Worm (Caenorhabditis elegans) whole organism, dauer: ENCODE measurements around the gene spk-1.

ENCODE experiments used
- unc-62 ChIP-seq: sonication (generic microtip); optimal IDR thresholded peaks from 2 replicates; lab custom pipeline; 2017; ENCODE audit warnings: missing biosample characterization, missing genetic modification reagents, missing genetic modification characterization

Gene spk-1

ce11 chrIII:9489798-9490197, 33.4 kb downstream of the spk-1 start:
- no peak for TF ChIP-seq unc-62 (GFP tag; lab: Kevin White, UChicago)

- no peak for TF ChIP-seq unc-62 (GFP tag; lab: Kevin White, UChicago)
Measured at ce11 chrIII:9490783-9491547, 34.6 kb downstream of the spk-1 start, which contains the start of the genes dars-1 and ctr-9. TSS of gene dars-1 (minus strand) at chrIII:9491215. TSS of gene ctr-9 (plus strand) at chrIII:9491396.

ce11 chrIII:9494209-9494608, 37.8 kb downstream of the spk-1 start:
- no peak for TF ChIP-seq unc-62 (GFP tag; lab: Kevin White, UChicago)

- no peak for TF ChIP-seq unc-62 (GFP tag; lab: Kevin White, UChicago)
Measured at ce11 chrIII:9496083-9496482, 39.7 kb downstream of the spk-1 start.

ce11 chrIII:9497412-9497811, 41.0 kb downstream of the spk-1 start:
- TF ChIP-seq unc-62 (GFP tag; lab: Kevin White, UChicago): no peak

ce11 chrIII:9500267-9500666, 43.9 kb downstream of the spk-1 start, which contains the start of gene sod-4:
TSS of gene sod-4 (minus strand) at chrIII:9500375.
- no peak for TF ChIP-seq unc-62 (GFP tag; lab: Kevin White, UChicago)

ce11 chrIII:9501072-9501471, 44.7 kb downstream of the spk-1 start:
- no peak for TF ChIP-seq unc-62 (GFP tag; lab: Kevin White, UChicago)

ce11 chrIII:9502155-9502714, 45.8 kb downstream of the spk-1 start:
- no peak for TF ChIP-seq unc-62 (GFP tag; lab: Kevin White, UChicago)

ce11 chrIII:9504347-9504746, 47.9 kb downstream of the spk-1 start:
- TF ChIP-seq unc-62 (GFP tag; lab: Kevin White, UChicago): no peak

ce11 chrIII:9507799-9508198, 51.4 kb downstream of the spk-1 start, which contains the start of gene vha-14:
TSS of gene vha-14 (plus strand) at chrIII:9508100.
- no peak for TF ChIP-seq unc-62 (GFP tag; lab: Kevin White, UChicago)

ce11 chrIII:9509764-9510370, 53.5 kb downstream of the spk-1 start:
- no peak for TF ChIP-seq unc-62 (GFP tag; lab: Kevin White, UChicago)

ce11 chrIII:9511055-9511520, 54.7 kb downstream of the spk-1 start, which contains the start of gene F55H2.5:
TSS of gene F55H2.5 (plus strand) at chrIII:9511470.
- no peak for TF ChIP-seq unc-62 (GFP tag; lab: Kevin White, UChicago)

ce11 chrIII:9511660-9512059, 55.3 kb downstream of the spk-1 start:
- no peak for TF ChIP-seq unc-62 (GFP tag; lab: Kevin White, UChicago)
